Fruit fly (Drosophila melanogaster) whole organism, prepupa: ENCODE measurements around the gene CG18596.
A peak's percentile ranks its signal among the peaks of the same experiment; 100 is the strongest.

ENCODE experiments used
- CG10669 ChIP-seq: fragments of 200-800 bp; sonication (Bioruptor generic); optimal IDR thresholded peaks from 3 replicates; lab custom pipeline; 2018; ENCODE audit warnings: missing biosample characterization, mild to moderate bottlenecking, missing genetic modification characterization, moderate library complexity
- CG11294 ChIP-seq: fragments of 200-800 bp; sonication (Bioruptor generic); IDR thresholded peaks from 2 replicates; pipeline ENCODE4 v1.3.6; 2022; ENCODE audit warnings: missing biosample characterization, missing genetic modification characterization
- CG11902 ChIP-seq: fragments of 200-800 bp; sonication (Bioruptor generic); optimal IDR thresholded peaks from 3 replicates; lab custom pipeline; 2016; ENCODE audit warnings: missing biosample characterization, missing genetic modification characterization
- CG15336 ChIP-seq: fragments of 200-800 bp; sonication (Bioruptor generic); IDR thresholded peaks from 2 replicates; pipeline ENCODE4 v1.3.6; 2022; ENCODE audit warnings: missing biosample characterization, missing genetic modification characterization
- CG3032 ChIP-seq: fragments of 200-800 bp; optimal IDR thresholded peaks from 2 replicates; lab custom pipeline; 2019; ENCODE audit warnings: missing biosample characterization, mild to moderate bottlenecking, missing genetic modification characterization, moderate library complexity
- CG31627 ChIP-seq: fragments of 200-800 bp; sonication (Bioruptor generic); optimal IDR thresholded peaks from 3 replicates; lab custom pipeline; 2016; ENCODE audit warnings: missing biosample characterization, missing genetic modification characterization
- CG32006 ChIP-seq: fragments of 200-800 bp; sonication (Bioruptor generic); optimal IDR thresholded peaks from 3 replicates; lab custom pipeline; 2017; ENCODE audit warnings: missing biosample characterization, mild to moderate bottlenecking, missing genetic modification characterization
- CG34406 ChIP-seq: fragments of 200-800 bp; sonication (Bioruptor generic); optimal IDR thresholded peaks from 3 replicates; lab custom pipeline; 2016; ENCODE audit warnings: missing biosample characterization, missing genetic modification characterization
- CG3919 ChIP-seq: fragments of 200-800 bp; sonication (Bioruptor generic); optimal IDR thresholded peaks from 3 replicates; lab custom pipeline; 2016; ENCODE audit warnings: missing biosample characterization, missing genetic modification characterization
- CG4318 ChIP-seq: fragments of 200-800 bp; sonication (Bioruptor generic); optimal IDR thresholded peaks from 3 replicates; lab custom pipeline; 2017; ENCODE audit warnings: missing biosample characterization, mild to moderate bottlenecking, missing genetic modification characterization
- CG6163 ChIP-seq: fragments of 200-800 bp; sonication (Bioruptor generic); IDR thresholded peaks from 3 replicates; pipeline ENCODE4 v1.3.6; 2022; ENCODE audit warnings: missing biosample characterization, missing genetic modification characterization
- CG6276 ChIP-seq: fragments of 200-800 bp; sonication (Bioruptor generic); optimal IDR thresholded peaks from 2 replicates; lab custom pipeline; 2017; ENCODE audit warnings: missing biosample characterization, mild to moderate bottlenecking, missing genetic modification characterization
- CG6792 ChIP-seq: fragments of 200-800 bp; sonication (Bioruptor generic); optimal IDR thresholded peaks from 3 replicates; lab custom pipeline; 2016; ENCODE audit warnings: missing biosample characterization, missing genetic modification characterization
- CG6808 ChIP-seq: fragments of 200-800 bp; sonication (Bioruptor generic); optimal IDR thresholded peaks from 3 replicates; lab custom pipeline; 2017; ENCODE audit warnings: missing biosample characterization, missing genetic modification characterization, mild to moderate bottlenecking, moderate library complexity, missing genetic modification reagents
- CG6854 ChIP-seq: fragments of 200-800 bp; sonication (Bioruptor generic); optimal IDR thresholded peaks from 2 replicates; lab custom pipeline; 2017; ENCODE audit warnings: missing biosample characterization, mild to moderate bottlenecking, missing genetic modification characterization
- CG7368 ChIP-seq: fragments of 200-800 bp; sonication (Bioruptor generic); optimal IDR thresholded peaks from 3 replicates; lab custom pipeline; 2016; ENCODE audit warnings: missing biosample characterization, missing genetic modification characterization
- CG8119 ChIP-seq: fragments of 200-800 bp; sonication (Bioruptor generic); IDR thresholded peaks from 3 replicates; pipeline ENCODE4 v1.3.6; 2022; ENCODE audit warnings: missing biosample characterization, missing genetic modification characterization
- CG8632 ChIP-seq: fragments of 200-800 bp; sonication (Bioruptor generic); optimal IDR thresholded peaks from 3 replicates; lab custom pipeline; 2016; ENCODE audit warnings: missing biosample characterization, missing genetic modification characterization
- CG9139 ChIP-seq: fragments of 200-800 bp; sonication (Bioruptor generic); optimal IDR thresholded peaks from 3 replicates; lab custom pipeline; 2017; ENCODE audit warnings: missing biosample characterization, mild to moderate bottlenecking, missing genetic modification characterization
- Eip75B ChIP-seq: fragments of 200-800 bp; sonication (Bioruptor generic); optimal IDR thresholded peaks from 3 replicates; lab custom pipeline; 2016; ENCODE audit warnings: missing biosample characterization, missing genetic modification characterization
- Eip78C ChIP-seq: fragments of 200-800 bp; sonication (Bioruptor generic); peaks from one replicate; lab custom pipeline; 2016; ENCODE audit warnings: missing biosample characterization, missing genetic modification characterization
- Eip93F ChIP-seq: fragments of 200-800 bp; sonication (Bioruptor generic); optimal IDR thresholded peaks from 2 replicates; lab custom pipeline; 2016; ENCODE audit warnings: missing biosample characterization, mild to moderate bottlenecking, missing genetic modification characterization
- Ets21C ChIP-seq: fragments of 200-800 bp; sonication (Bioruptor generic); optimal IDR thresholded peaks from 3 replicates; lab custom pipeline; 2016; ENCODE audit warnings: missing biosample characterization, missing genetic modification characterization
- Hr38 ChIP-seq: sonication (Bioruptor generic); optimal IDR thresholded peaks from 2 replicates; lab custom pipeline; 2016; ENCODE audit warnings: missing biosample characterization, missing genetic modification characterization
- Hr4 ChIP-seq: fragments of 200-800 bp; sonication (Bioruptor generic); optimal IDR thresholded peaks from 3 replicates; lab custom pipeline; 2016; ENCODE audit warnings: missing biosample characterization, missing genetic modification characterization
- Met ChIP-seq: fragments of 200-800 bp; sonication (Bioruptor generic); optimal IDR thresholded peaks from 3 replicates; lab custom pipeline; 2016; ENCODE audit warnings: missing biosample characterization, missing genetic modification characterization
- Smox ChIP-seq: fragments of 200-800 bp; sonication (Bioruptor generic); optimal IDR thresholded peaks from 3 replicates; lab custom pipeline; 2016; ENCODE audit warnings: missing biosample characterization, missing genetic modification characterization
- Sox102F ChIP-seq: fragments of 200-800 bp; sonication (Bioruptor generic); optimal IDR thresholded peaks from 2 replicates; lab custom pipeline; 2016; ENCODE audit warnings: missing biosample characterization, mild to moderate bottlenecking, missing genetic modification characterization
- Sox14 ChIP-seq: fragments of 200-800 bp; sonication (Bioruptor generic); optimal IDR thresholded peaks from 3 replicates; lab custom pipeline; 2016; ENCODE audit warnings: missing biosample characterization, missing genetic modification characterization
- Sox15 ChIP-seq: fragments of 200-800 bp; sonication (Bioruptor generic); optimal IDR thresholded peaks from 3 replicates; lab custom pipeline; 2016; ENCODE audit warnings: missing biosample characterization, missing genetic modification characterization
- achi ChIP-seq: fragments of 200-800 bp; sonication (Bioruptor generic); optimal IDR thresholded peaks from 3 replicates; lab custom pipeline; 2016; ENCODE audit warnings: missing biosample characterization, missing genetic modification characterization
- acj6 ChIP-seq: fragments of 200-800 bp; sonication (Bioruptor generic); optimal IDR thresholded peaks from 3 replicates; lab custom pipeline; 2016; ENCODE audit warnings: missing biosample characterization, missing genetic modification characterization
- cyc ChIP-seq: fragments of 200-800 bp; sonication (Bioruptor generic); optimal IDR thresholded peaks from 3 replicates; lab custom pipeline; 2016; ENCODE audit warnings: missing biosample characterization, missing genetic modification characterization
- dac ChIP-seq: fragments of 200-800 bp; sonication (Bioruptor generic); optimal IDR thresholded peaks from 2 replicates; lab custom pipeline; 2017; ENCODE audit warnings: missing biosample characterization, mild to moderate bottlenecking, missing genetic modification characterization
- dsx ChIP-seq: fragments of 200-800 bp; optimal IDR thresholded peaks from 3 replicates; lab custom pipeline; 2019; ENCODE audit warnings: missing biosample characterization, mild to moderate bottlenecking, missing genetic modification characterization, moderate library complexity; ENCODE audit not compliant: poor library complexity, severe bottlenecking
- eg ChIP-seq: fragments of 200-800 bp; sonication (Bioruptor generic); IDR thresholded peaks from 3 replicates; pipeline ENCODE4 v1.3.6; 2022; ENCODE audit warnings: missing biosample characterization, missing genetic modification characterization
- esn ChIP-seq: fragments of 200-800 bp; sonication (Bioruptor generic); optimal IDR thresholded peaks from 2 replicates; lab custom pipeline; 2016; ENCODE audit warnings: missing biosample characterization, mild to moderate bottlenecking, missing genetic modification characterization, moderate library complexity
- fd59A ChIP-seq: fragments of 200-800 bp; sonication (Bioruptor generic); optimal IDR thresholded peaks from 2 replicates; lab custom pipeline; 2017; ENCODE audit warnings: missing biosample characterization, mild to moderate bottlenecking, missing genetic modification characterization, missing genetic modification reagents
- net ChIP-seq: fragments of 200-800 bp; sonication (Bioruptor generic); optimal IDR thresholded peaks from 3 replicates; lab custom pipeline; 2016; ENCODE audit warnings: missing biosample characterization, missing genetic modification characterization
- salr ChIP-seq, 2 experiments: fragments of 200-800 bp; sonication (Bioruptor generic); optimal IDR thresholded peaks; 3 replicates each; lab custom pipeline; 2016 to 2018; ENCODE audit warnings: missing biosample characterization in 2 of 2, missing genetic modification characterization in 2 of 2, mild to moderate bottlenecking in 1 of 2
- ss ChIP-seq, 2 experiments: fragments of 200-800 bp; sonication (Bioruptor generic); optimal IDR thresholded peaks; 2 replicates in 1 of 2; 3 replicates in 1 of 2; lab custom pipeline; 2017 to 2018; ENCODE audit warnings: mild to moderate bottlenecking in 2 of 2, missing biosample characterization in 2 of 2, missing genetic modification characterization in 2 of 2, moderate library complexity in 1 of 2
- svp ChIP-seq: fragments of 200-800 bp; sonication (Bioruptor generic); peaks from one replicate; lab custom pipeline; 2016; ENCODE audit warnings: missing biosample characterization, missing genetic modification characterization

Gene CG18596

DNA sequence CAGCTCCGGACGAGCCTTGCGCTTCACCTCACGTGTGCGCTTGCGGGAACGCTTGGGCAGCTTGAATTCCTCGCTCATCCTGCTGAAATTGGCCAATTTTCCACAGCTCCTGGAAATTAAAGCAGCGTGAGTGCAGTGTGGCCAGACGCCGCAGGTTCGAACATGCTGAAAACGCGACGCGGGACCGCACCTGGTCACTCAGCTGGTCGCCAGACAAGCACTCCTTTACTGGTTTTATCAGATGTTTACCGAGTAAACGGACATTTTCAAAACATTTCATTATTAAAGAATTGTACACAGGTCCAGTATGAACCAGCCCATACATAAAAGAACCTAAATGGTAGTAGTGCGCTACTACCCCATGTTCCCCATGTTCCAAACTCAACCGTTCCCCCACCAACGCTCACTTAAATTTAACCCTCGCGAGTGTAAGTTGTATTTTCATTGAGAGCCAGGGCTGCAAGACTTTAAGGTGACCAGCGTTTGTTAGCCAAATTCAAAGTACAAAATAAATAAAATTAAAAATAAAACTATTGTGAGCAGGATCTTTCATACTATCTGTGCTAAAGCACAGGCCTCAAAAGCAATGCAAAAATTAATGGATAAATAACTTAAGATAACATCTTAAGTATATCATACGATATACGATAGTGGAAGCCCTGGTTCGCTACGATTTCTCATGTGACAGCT lies 13.4 kb upstream of the CG18596 start, which contains the start of the genes JMJD6, CG7071 and Muted (continued):
- TF ChIP-seq CG6163 (GFP tag; lab: Robert Waterston, UW), result peak; percentile 87
- TF ChIP-seq Eip93F (GFP tag; lab: Kevin White, UChicago), result peak; percentile 88
- TF ChIP-seq CG10669 (GFP tag; lab: Kevin White, UChicago), result peak; percentile 76
- peak; percentile 80 for TF ChIP-seq CG7368 (GFP tag; lab: Kevin White, UChicago)
- TF ChIP-seq eg (GFP tag; lab: Robert Waterston, UW), result peak; percentile 90
- peak; percentile 80 for TF ChIP-seq net (GFP tag; lab: Kevin White, UChicago)
- peak; percentile 85 for TF ChIP-seq CG34406 (GFP tag; lab: Kevin White, UChicago)
- TF ChIP-seq Hr4, result peak; percentile 92
- TF ChIP-seq CG11294 (GFP tag; lab: Robert Waterston, UW), result peak; percentile 88
- peak; percentile 63 for TF ChIP-seq fd59A
- TF ChIP-seq Eip78C (GFP tag; lab: Kevin White, UChicago), result peak; percentile 95
- peak; percentile 92 for TF ChIP-seq svp (GFP tag; lab: Kevin White, UChicago)
- TF ChIP-seq Ets21C, result peak; percentile 88
- peak; percentile 78 for TF ChIP-seq CG11902 (GFP tag; lab: Kevin White, UChicago)
- TF ChIP-seq CG6808, result peak; percentile 74
- peak; percentile 84 for TF ChIP-seq CG15336 (GFP tag; lab: Robert Waterston, UW)
- TF ChIP-seq CG8119, result peak; percentile 74; the same call in 2 of the 3 replicates
- peak; percentile 75 for TF ChIP-seq CG8632 (GFP tag; lab: Kevin White, UChicago)
- peak; percentile 87 for TF ChIP-seq acj6 (GFP tag; lab: Kevin White, UChicago)
- no peak for TF ChIP-seq CG9139
- TF ChIP-seq salr (GFP tag; optimal IDR thresholded peaks at IDR 0.05; lab: Kevin White, UChicago), result peak; percentile 67 to 72

DNA sequence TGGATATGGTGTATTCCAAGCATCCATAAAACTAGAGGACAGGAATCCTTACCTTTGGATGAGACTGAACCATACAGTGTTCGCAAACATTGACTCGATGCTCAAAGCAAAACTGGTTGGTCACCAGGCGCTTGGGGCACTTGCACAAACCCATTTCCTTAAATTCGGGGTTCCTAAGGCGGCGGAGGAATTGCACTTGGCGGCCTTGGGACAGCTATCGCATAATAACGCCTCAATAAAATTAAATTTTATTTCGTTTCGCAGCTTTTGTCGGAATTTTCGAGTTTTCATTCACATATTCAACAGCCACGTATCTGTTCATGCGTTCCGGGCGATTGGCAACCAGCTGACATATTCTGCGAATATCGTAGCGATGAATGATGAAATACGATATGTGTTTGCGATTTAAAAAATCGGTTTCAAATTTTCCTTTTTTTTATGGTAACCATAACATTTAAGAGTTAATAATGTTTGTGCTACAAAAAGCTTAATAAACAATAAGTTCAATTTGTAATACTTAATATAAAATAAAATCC lies 10.0 kb upstream of the CG18596 start, which contains the start of gene CG5382:
Gene CG5382, minus strand, starts transcription at position 324 of the 536 bp plus-strand sequence.
- no peak for TF ChIP-seq CG4318 (GFP tag; lab: Kevin White, UChicago)
- TF ChIP-seq CG6792 (GFP tag; lab: Kevin White, UChicago), result no peak
- TF ChIP-seq dsx (GFP tag; lab: Kevin White, UChicago), result no peak
- no peak for TF ChIP-seq Hr38 (GFP tag; lab: Kevin White, UChicago)
- TF ChIP-seq CG3919 (GFP tag; lab: Kevin White, UChicago), result no peak
- TF ChIP-seq, all 60 proteins: peak for 0

DNA sequence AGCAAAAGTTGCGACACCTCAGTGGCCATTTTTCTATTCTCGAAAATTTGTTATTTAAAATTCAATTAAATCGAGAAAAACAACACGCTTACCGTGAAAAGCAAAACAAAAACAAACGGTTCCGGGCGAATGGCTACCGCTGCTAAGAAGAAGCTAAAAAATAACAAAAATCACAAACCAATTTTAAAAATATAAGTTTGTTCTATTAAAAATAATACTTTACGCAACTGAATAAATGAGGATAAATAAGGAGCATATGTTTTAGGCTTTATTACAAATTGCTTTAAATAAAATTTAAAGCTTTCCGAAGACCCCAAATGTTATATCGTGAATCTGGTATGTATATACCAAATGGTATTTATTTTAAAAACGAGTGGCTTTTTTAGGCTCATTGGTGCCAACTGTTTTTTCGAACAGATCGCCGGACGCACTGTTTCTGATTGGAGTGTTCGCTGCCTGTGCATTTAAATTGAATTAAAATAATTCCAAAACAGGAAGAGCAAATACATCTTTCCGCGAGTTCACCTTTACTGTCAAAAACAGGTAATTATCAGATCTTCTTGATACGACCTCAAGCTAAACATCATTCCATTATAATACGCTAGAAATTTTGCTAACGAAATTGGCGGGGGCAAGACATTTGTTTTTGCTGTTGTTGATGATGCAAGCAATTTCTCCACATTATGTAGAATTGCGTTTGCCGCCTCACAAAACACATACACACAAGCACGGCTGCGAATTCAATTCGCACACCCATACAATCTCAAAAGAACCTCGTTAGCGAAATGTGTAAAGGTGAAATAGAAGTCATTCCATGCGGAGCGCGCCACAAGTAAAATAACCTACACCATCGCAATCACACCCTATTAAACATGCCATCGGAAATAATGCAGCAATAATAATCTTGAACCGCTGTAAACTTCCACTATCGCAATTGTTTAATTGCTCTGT lies 8.3 kb upstream of the CG18596 start, which contains the start of the genes Polr3F and PyK:
Gene Polr3F, minus strand, starts transcription at position 248 of the 951 bp plus-strand sequence.
Gene PyK, plus strand, starts transcription at position 411 of the 951 bp plus-strand sequence.
- TF ChIP-seq Eip75B (GFP tag; lab: Kevin White, UChicago) (peak; percentile 16), ss (GFP tag; optimal IDR thresholded peaks at IDR 0.05; lab: Kevin White, UChicago) (peak in 1 of 2 experiments; percentile 32), CG3032 (tag; lab: Kevin White, UChicago) (peak; percentile 41), CG32006 (peak; percentile 55), CG8119 (peak; percentile 62; the same call in 2 of the 3 replicates), svp (GFP tag; lab: Kevin White, UChicago) (peak; percentile 57), Hr38 (GFP tag; lab: Kevin White, UChicago) (no peak), dac (GFP tag; lab: Kevin White, UChicago) (peak; percentile 30), CG6854 (GFP tag; lab: Kevin White, UChicago) (no peak), eg (GFP tag; lab: Robert Waterston, UW) (peak; percentile 72), net (GFP tag; lab: Kevin White, UChicago) (no peak), cyc (GFP tag; lab: Kevin White, UChicago) (peak; percentile 26), achi (GFP tag; lab: Kevin White, UChicago) (peak; percentile 12), CG34406 (GFP tag; lab: Kevin White, UChicago) (no peak), esn (peak; percentile 46), CG6276 (peak; percentile 41), Smox (GFP tag; lab: Kevin White, UChicago) (peak; percentile 45), CG7368 (GFP tag; lab: Kevin White, UChicago) (no peak), CG6808 (peak; percentile 59), Sox102F (no peak), acj6 (GFP tag; lab: Kevin White, UChicago) (peak; percentile 1), CG6792 (GFP tag; lab: Kevin White, UChicago) (no peak), Met (peak; percentile 26), Eip93F (GFP tag; lab: Kevin White, UChicago) (no peak), Sox15 (no peak), CG31627 (GFP tag; lab: Kevin White, UChicago) (peak; percentile 1), Sox14 (GFP tag; lab: Kevin White, UChicago) (peak; percentile 47), Ets21C (no peak)
